Worm (Caenorhabditis elegans): ENCODE data around the gene famk-1.

The famk-1 gene

DNA sequence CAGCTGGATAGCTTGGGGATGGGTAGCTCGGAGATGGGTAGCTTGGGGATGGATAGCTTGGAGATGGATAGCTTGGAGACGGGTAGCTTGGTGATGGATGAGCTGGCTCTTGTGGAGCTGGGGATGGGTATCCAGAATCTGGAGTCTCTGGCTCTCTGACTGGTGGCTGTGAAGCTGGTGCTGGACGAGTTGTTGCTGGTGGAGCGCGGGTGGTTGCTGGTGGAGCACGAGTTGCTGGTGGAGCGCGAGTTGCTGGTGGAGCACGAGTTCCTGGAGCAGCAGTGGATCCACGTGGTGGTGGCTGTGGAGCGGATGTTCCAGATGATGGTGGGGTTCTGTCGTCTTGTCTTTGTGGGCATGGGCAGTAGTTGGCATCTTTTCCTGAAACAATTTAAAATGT is 37.8 kb downstream of the famk-1 start:
- TF ChIP-seq F37B4.10 (GFP tag; IDR thresholded peaks at IDR 0.05): no peak
- TF ChIP-seq egrh-3 (GFP tag; IDR thresholded peaks at IDR 0.05): peak; percentile 68; the same call in 1 of the 2 replicates
- no peak for TF ChIP-seq B0019.2 (GFP tag; conservative IDR thresholded peaks at IDR 0.05)
- peak; percentile 70 for TF ChIP-seq zfh-2 (GFP tag; conservative IDR thresholded peaks at IDR 0.05)

ce11 chrX:15173303-15173904 is 39.7 kb downstream of the famk-1 start, which contains the start of gene ucr-2.2:
ucr-2.2 (plus strand) TSS chrX:15173904.
- no peak for TF ChIP-seq ceh-91 (GFP tag; IDR thresholded peaks at IDR 0.05)
- TF ChIP-seq rpc-1 (optimal IDR thresholded peaks at IDR 0.05): no peak
- no peak for TF ChIP-seq rpc-1 (tag; optimal IDR thresholded peaks at IDR 0.05)
- TF ChIP-seq let-607 (tag; optimal IDR thresholded peaks at IDR 0.05): peak; percentile 75 to 88
- TF ChIP-seq ztf-3 (GFP tag; optimal IDR thresholded peaks at IDR 0.05): no peak
- no peak for TF ChIP-seq efl-1 (GFP tag; optimal IDR thresholded peaks at IDR 0.05)
- peak; percentile 87 for TF ChIP-seq lin-40 (tag; optimal IDR thresholded peaks at IDR 0.05)
- no peak for TF ChIP-seq ztf-28 (GFP tag; IDR thresholded peaks at IDR 0.05)
- TF ChIP-seq mxl-1 (tag; optimal IDR thresholded peaks at IDR 0.05): no peak
- no peak for TF ChIP-seq F57A8.1 (GFP tag; optimal IDR thresholded peaks at IDR 0.05)
- no peak for TF ChIP-seq hlh-12 (tag; optimal IDR thresholded peaks at IDR 0.05)
- TF ChIP-seq tbp1 (GFP tag; optimal IDR thresholded peaks at IDR 0.05): peak; percentile 61
- no peak for TF ChIP-seq hrde-1 (tag; optimal IDR thresholded peaks at IDR 0.05; ENCODE audit: borderline replicate concordance)
- peak; percentile 68 for TF ChIP-seq F23B12.7 (tag; optimal IDR thresholded peaks at IDR 0.05; ENCODE audit: insufficient read depth)
- TF ChIP-seq ztf-18 (tag; optimal IDR thresholded peaks at IDR 0.05): peak; percentile 96
- no peak for TF ChIP-seq Y56A3A.18 (GFP tag; IDR thresholded peaks at IDR 0.05)
- no peak for TF ChIP-seq egrh-3 (GFP tag; IDR thresholded peaks at IDR 0.05)
- no peak for TF ChIP-seq Y79H2A.3 (GFP tag; conservative IDR thresholded peaks at IDR 0.05)
- TF ChIP-seq ztf-6 (GFP tag; IDR thresholded peaks at IDR 0.05): no peak
- no peak for TF ChIP-seq ceh-100 (GFP tag; IDR thresholded peaks at IDR 0.05)
- no peak for TF ChIP-seq C17E4.6 (GFP tag; IDR thresholded peaks at IDR 0.05)
- TF ChIP-seq lin-26 (GFP tag; IDR thresholded peaks at IDR 0.05): no peak
- peak; percentile 65 for TF ChIP-seq ceh-27 (GFP tag; optimal IDR thresholded peaks at IDR 0.05)
- TF ChIP-seq madf-10 (tag; optimal IDR thresholded peaks at IDR 0.05): peak; percentile 46
- 0 out of 2 replicates have a peak, but pooled peaks have one; percentile 46 for TF ChIP-seq lir-1 (GFP tag; conservative IDR thresholded peaks at IDR 0.05)
- TF ChIP-seq nfya-1 (tag; optimal IDR thresholded peaks at IDR 0.05; ENCODE audit: borderline replicate concordance, insufficient read depth): no peak
- no peak for TF ChIP-seq F52B5.7 (tag; optimal IDR thresholded peaks at IDR 0.05)
- TF ChIP-seq mes-4 (tag; optimal IDR thresholded peaks at IDR 0.05): no peak
- TF ChIP-seq K11D2.4 (GFP tag; IDR thresholded peaks at IDR 0.05): peak; percentile 75
- TF ChIP-seq sea-2 (GFP tag; IDR thresholded peaks at IDR 0.05): no peak
- TF ChIP-seq let-526 (GFP tag; IDR thresholded peaks at IDR 0.05): no peak
- TF ChIP-seq nhr-27 (tag; optimal IDR thresholded peaks at IDR 0.05): no peak
- TF ChIP-seq hmg-20 (GFP tag; IDR thresholded peaks at IDR 0.05): 0 out of 2 replicates have a peak, but pooled peaks have one; percentile 23
- TF ChIP-seq zfh-2 (GFP tag; conservative IDR thresholded peaks at IDR 0.05): peak; percentile 52; the same call in 1 of the 2 replicates
- no peak for TF ChIP-seq zim-3 (tag; optimal IDR thresholded peaks at IDR 0.05)
- TF ChIP-seq nfyb-1 (GFP tag; IDR thresholded peaks at IDR 0.05): no peak
- no peak for TF ChIP-seq Y53F4B.3 (GFP tag; IDR thresholded peaks at IDR 0.05)
- TF ChIP-seq nhr-179 (tag; optimal IDR thresholded peaks at IDR 0.05): no peak
- no peak for TF ChIP-seq nhr-120 (GFP tag; IDR thresholded peaks at IDR 0.05)
- TF ChIP-seq Y67H2A.10 (GFP tag; conservative IDR thresholded peaks at IDR 0.05): no peak
- TF ChIP-seq ceh-58 (GFP tag; IDR thresholded peaks at IDR 0.05): no peak
- TF ChIP-seq F49E8.2 (tag; optimal IDR thresholded peaks at IDR 0.05; ENCODE audit: insufficient read depth): no peak
- TF ChIP-seq ztf-22 (GFP tag; optimal IDR thresholded peaks at IDR 0.05): no peak
- TF ChIP-seq B0261.1 (tag; optimal IDR thresholded peaks at IDR 0.05): peak; percentile 21

All from whole organism, young adult.